ENCODE assay signal across 2 worm cellular contexts in genomic region chrIII:10389608-10390007, ce11.
TF ChIP-seq lines count a peak whose summit lies in the region.

No protein-coding gene starts in this region.

TF ChIP-seq in whole organism, L1 larva, 84 proteins besides CTCF, POLR2A, EP300 and RAD21:
- TF ChIP-seq nhr-47 (tag; optimal IDR thresholded peaks at IDR 0.05; lab: Kevin White, UChicago) (peak; percentile 37), dsc-1 (tag; optimal IDR thresholded peaks at IDR 0.05; lab: Kevin White, UChicago) (peak; percentile 87), ceh-63 (GFP tag; optimal IDR thresholded peaks at IDR 0.05; lab: Kevin White, UChicago) (no peak), hlh-4 (tag; optimal IDR thresholded peaks at IDR 0.05; lab: Kevin White, UChicago) (no peak), egl-13 (tag; optimal IDR thresholded peaks at IDR 0.05; lab: Kevin White, UChicago) (peak; percentile 72)

TF ChIP-seq in whole organism, mixed stage, embryonic, 35 proteins besides CTCF, POLR2A, EP300 and RAD21:
- TF ChIP-seq ces-1 (GFP tag; optimal IDR thresholded peaks at IDR 0.05; lab: Kevin White, UChicago) (peak; percentile 18), tbx-8 (GFP tag; optimal IDR thresholded peaks at IDR 0.05; lab: Kevin White, UChicago) (no peak)
TF ChIP-seq in whole organism, mixed stage, embryonic: peak in this region for 1.

Comparison
In these comparisons a context has a peak if more than half of its experiments do, and no peak if none do; other contexts are left out.
1. Of the 14 proteins assayed by ChIP-seq in both whole organism, L1 larva and whole organism, mixed stage, embryonic: peak only in whole organism, L1 larva: none; only in whole organism, mixed stage, embryonic: ces-1; in both: none; in neither: 13.